Worm (Caenorhabditis elegans) whole organism, mixed stage, embryonic: ENCODE results near the gene srw-61.

Experiments used
- mab-5 ChIP-seq: fragments of 150-350 bp; optimal IDR thresholded peaks from 2 replicates; lab custom pipeline; 2014; ENCODE audit warnings: missing biosample characterization, missing genetic modification characterization
- nhr-12 ChIP-seq: fragments of 150-350 bp; optimal IDR thresholded peaks from 2 replicates; lab custom pipeline; 2014; ENCODE audit warnings: missing biosample characterization, missing genetic modification characterization
- nhr-28 ChIP-seq: fragments of 150-350 bp; optimal IDR thresholded peaks from 2 replicates; lab custom pipeline; 2014; ENCODE audit warnings: missing biosample characterization, missing genetic modification characterization
- unc-62 ChIP-seq: fragments of 150-350 bp; optimal IDR thresholded peaks from 2 replicates; lab custom pipeline; 2014; ENCODE audit warnings: missing biosample characterization, missing genetic modification reagents, missing genetic modification characterization

DNA sequence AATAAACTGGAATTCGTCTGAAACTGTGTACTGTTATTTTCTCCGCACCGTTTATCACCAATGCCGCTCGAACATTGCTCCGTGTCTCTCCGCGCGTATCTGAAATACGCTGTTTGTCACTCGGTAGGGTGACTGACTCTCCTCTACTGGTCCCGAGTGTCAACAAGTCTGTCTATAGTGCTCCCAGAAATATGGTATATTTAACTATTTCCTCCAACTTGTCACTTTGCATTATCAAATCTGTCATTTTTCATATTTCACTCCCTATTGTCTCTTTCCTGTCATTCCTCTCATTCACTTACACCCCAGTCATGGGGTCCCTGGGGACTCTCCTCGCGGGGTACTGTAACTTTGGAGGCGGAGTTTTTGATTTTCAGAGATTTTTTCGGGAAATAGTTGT, 16.0 kb upstream of the srw-61 start, which contains the start of gene hlh-17:
- TF ChIP-seq unc-62 (no peak), nhr-12 (tag; lab: Kevin White, UChicago) (no peak), nhr-28 (tag; lab: Kevin White, UChicago) (no peak), mab-5 (tag; lab: Kevin White, UChicago) (no peak)
